Fruit fly (Drosophila melanogaster) whole organism, embryonic: ENCODE data around the gene CG7912.

Experiments
- B-H1 ChIP-seq: fragments of 200-800 bp; sonication (Bioruptor generic); IDR thresholded peaks from 3 replicates; pipeline ENCODE4 v1.3.6; 2022; ENCODE audit warnings: missing biosample characterization, missing genetic modification characterization
- BtbVII ChIP-seq: fragments of 200-800 bp; sonication (Bioruptor generic); optimal IDR thresholded peaks from 3 replicates; lab custom pipeline; 2017; ENCODE audit warnings: missing biosample characterization, mild to moderate bottlenecking, missing genetic modification characterization
- CG11085 ChIP-seq: fragments of 200-800 bp; sonication (Bioruptor generic); IDR thresholded peaks from 2 replicates; pipeline ENCODE4 v1.3.6; 2022; ENCODE audit warnings: missing biosample characterization, missing genetic modification characterization
- CG12299 ChIP-seq: fragments of 200-800 bp; sonication (Bioruptor generic); optimal IDR thresholded peaks from 2 replicates; lab custom pipeline; 2018; ENCODE audit warnings: missing biosample characterization, mild to moderate bottlenecking, missing genetic modification characterization
- CG12659 ChIP-seq: fragments of 200-800 bp; sonication (Bioruptor generic); optimal IDR thresholded peaks from 3 replicates; lab custom pipeline; 2017; ENCODE audit warnings: mild to moderate bottlenecking, missing biosample characterization, missing genetic modification reagents, missing genetic modification characterization
- CG13894 ChIP-seq: fragments of 200-800 bp; sonication (Bioruptor generic); optimal IDR thresholded peaks from 3 replicates; lab custom pipeline; 2018; ENCODE audit warnings: missing biosample characterization, mild to moderate bottlenecking, missing genetic modification characterization, moderate library complexity
- CG14965 ChIP-seq: fragments of 200-800 bp; sonication (Bioruptor generic); optimal IDR thresholded peaks from 2 replicates; lab custom pipeline; 2016; ENCODE audit warnings: missing biosample characterization, missing genetic modification characterization, borderline replicate concordance
- CG15601 ChIP-seq: fragments of 200-800 bp; sonication (Bioruptor generic); optimal IDR thresholded peaks from 3 replicates; lab custom pipeline; 2019; ENCODE audit warnings: missing biosample characterization, mild to moderate bottlenecking, missing genetic modification characterization, moderate library complexity
- CG15696 ChIP-seq: fragments of 200-800 bp; sonication (Bioruptor generic); optimal IDR thresholded peaks from 2 replicates; lab custom pipeline; 2019; ENCODE audit warnings: missing biosample characterization, mild to moderate bottlenecking, missing genetic modification characterization, moderate library complexity
- CG18764 ChIP-seq: fragments of 200-800 bp; sonication (Bioruptor generic); optimal IDR thresholded peaks from 3 replicates; lab custom pipeline; 2016; ENCODE audit warnings: missing biosample characterization, missing genetic modification characterization
- CG2120 ChIP-seq: fragments of 200-800 bp; sonication (Bioruptor generic); optimal IDR thresholded peaks from 3 replicates; lab custom pipeline; 2016; ENCODE audit warnings: missing biosample characterization, missing genetic modification characterization
- CG2129 ChIP-seq: fragments of 200-800 bp; sonication (Bioruptor generic); IDR thresholded peaks from 2 replicates; pipeline ENCODE4 v1.3.6; 2022; ENCODE audit warnings: missing biosample characterization, missing genetic modification characterization; ENCODE audit not compliant: partially characterized antibody
- CG30020 ChIP-seq: fragments of 200-800 bp; optimal IDR thresholded peaks from 2 replicates; lab custom pipeline; 2019; ENCODE audit warnings: missing biosample characterization, mild to moderate bottlenecking, missing genetic modification characterization, moderate library complexity
- CG4360 ChIP-seq: fragments of 200-800 bp; sonication (Bioruptor generic); IDR thresholded peaks from 2 replicates; pipeline ENCODE4 v1.3.6; 2022; ENCODE audit warnings: missing biosample characterization, missing genetic modification characterization
- CG4404 ChIP-seq: fragments of 200-800 bp; sonication (Bioruptor generic); IDR thresholded peaks from 2 replicates; pipeline ENCODE4 v1.3.6; 2022; ENCODE audit warnings: missing biosample characterization, missing genetic modification characterization
- CG6654 ChIP-seq: fragments of 200-800 bp; sonication (Bioruptor generic); optimal IDR thresholded peaks from 2 replicates; lab custom pipeline; 2017; ENCODE audit warnings: missing biosample characterization, mild to moderate bottlenecking, missing genetic modification characterization
- CG7786 ChIP-seq: fragments of 200-800 bp; sonication (Bioruptor generic); optimal IDR thresholded peaks from 2 replicates; lab custom pipeline; 2016; ENCODE audit warnings: missing biosample characterization, missing genetic modification characterization
- CG9215 ChIP-seq: fragments of 200-800 bp; sonication (Bioruptor generic); IDR thresholded peaks from 2 replicates; pipeline ENCODE4 v1.3.6; 2022; ENCODE audit warnings: missing biosample characterization, missing genetic modification characterization
- CG9437 ChIP-seq: fragments of 200-800 bp; sonication (Bioruptor generic); optimal IDR thresholded peaks from 2 replicates; lab custom pipeline; 2018; ENCODE audit warnings: missing biosample characterization, mild to moderate bottlenecking, missing genetic modification characterization
- CG9817 ChIP-seq: fragments of 200-800 bp; sonication (Bioruptor generic); optimal IDR thresholded peaks from 2 replicates; lab custom pipeline; 2018; ENCODE audit warnings: missing biosample characterization, mild to moderate bottlenecking, missing genetic modification characterization, moderate library complexity
- Ets65A ChIP-seq: fragments of 200-800 bp; sonication (Bioruptor generic); peaks from one replicate; lab custom pipeline; 2016; ENCODE audit warnings: missing biosample characterization, missing genetic modification characterization
- HLH54F ChIP-seq: fragments of 200-800 bp; sonication (Bioruptor generic); optimal IDR thresholded peaks from 3 replicates; lab custom pipeline; 2016; ENCODE audit warnings: missing biosample characterization, missing genetic modification characterization
- Hey ChIP-seq: fragments of 200-800 bp; sonication (Bioruptor generic); optimal IDR thresholded peaks from 3 replicates; lab custom pipeline; 2018; ENCODE audit warnings: missing biosample characterization, mild to moderate bottlenecking, missing genetic modification characterization
- Lhr ChIP-seq: fragments of 200-800 bp; sonication (Bioruptor generic); optimal IDR thresholded peaks from 3 replicates; lab custom pipeline; 2017; ENCODE audit warnings: mild to moderate bottlenecking, missing biosample characterization, missing genetic modification reagents, missing genetic modification characterization
- MESR4 ChIP-seq: fragments of 200-800 bp; sonication (Bioruptor generic); optimal IDR thresholded peaks from 2 replicates; lab custom pipeline; 2018; ENCODE audit warnings: missing biosample characterization, mild to moderate bottlenecking, missing genetic modification characterization, moderate library complexity
- Nf-YC ChIP-seq: fragments of 200-800 bp; optimal IDR thresholded peaks from 3 replicates; lab custom pipeline; 2019; ENCODE audit warnings: missing biosample characterization, mild to moderate bottlenecking, missing genetic modification characterization, moderate library complexity
- Poxn ChIP-seq: fragments of 200-800 bp; sonication (Bioruptor generic); IDR thresholded peaks from 2 replicates; pipeline ENCODE4 v1.3.6; 2022; ENCODE audit warnings: missing biosample characterization, missing genetic modification characterization
- Rfx ChIP-seq: fragments of 200-800 bp; sonication (Bioruptor generic); IDR thresholded peaks from 2 replicates; pipeline ENCODE4 v1.3.6; 2022; ENCODE audit warnings: missing biosample characterization, missing genetic modification characterization
- Sin3A ChIP-seq: fragments of >200 bp; optimal IDR thresholded peaks from 2 replicates; lab custom pipeline; 2018
- ap ChIP-seq: fragments of 200-800 bp; sonication (Bioruptor generic); IDR thresholded peaks from 2 replicates; pipeline ENCODE4 v1.3.6; 2022; ENCODE audit warnings: missing biosample characterization, missing genetic modification characterization
- ash1 ChIP-seq: fragments of 200-800 bp; sonication (Bioruptor generic); optimal IDR thresholded peaks from 2 replicates; lab custom pipeline; 2018; ENCODE audit warnings: missing biosample characterization, mild to moderate bottlenecking, missing genetic modification characterization
- ato ChIP-seq: fragments of 200-800 bp; sonication (Bioruptor generic); IDR thresholded peaks from 2 replicates; pipeline ENCODE4 v1.3.6; 2022; ENCODE audit warnings: missing biosample characterization, missing genetic modification characterization; ENCODE audit not compliant: partially characterized antibody
- bsh ChIP-seq, 2 experiments: fragments of 200-800 bp; sonication (Bioruptor generic); optimal IDR thresholded peaks; 2 replicates each; lab custom pipeline; 2017 to 2018; ENCODE audit warnings: mild to moderate bottlenecking in 2 of 2, missing biosample characterization in 2 of 2, missing genetic modification characterization in 2 of 2, moderate library complexity in 1 of 2
- chm ChIP-seq: fragments of 200-800 bp; sonication (Bioruptor generic); IDR thresholded peaks from 2 replicates; pipeline ENCODE4 v1.3.6; 2022; ENCODE audit warnings: missing biosample characterization, missing genetic modification characterization
- chn ChIP-seq: fragments of 200-800 bp; sonication (Bioruptor generic); optimal IDR thresholded peaks from 2 replicates; lab custom pipeline; 2016; ENCODE audit warnings: missing biosample characterization, missing genetic modification characterization
- crol ChIP-seq: fragments of 200-800 bp; sonication (Bioruptor generic); IDR thresholded peaks from 2 replicates; pipeline ENCODE4 v1.3.6; 2022; ENCODE audit warnings: missing biosample characterization, missing genetic modification characterization
- danr ChIP-seq: fragments of 200-800 bp; sonication (Bioruptor generic); IDR thresholded peaks from 2 replicates; pipeline ENCODE4 v1.3.6; 2022; ENCODE audit warnings: missing biosample characterization, missing genetic modification characterization
- dimm ChIP-seq: fragments of 200-800 bp; sonication (Bioruptor generic); IDR thresholded peaks from 2 replicates; pipeline ENCODE4 v1.3.6; 2022; ENCODE audit warnings: missing biosample characterization, missing genetic modification characterization
- esg ChIP-seq: fragments of 200-800 bp; sonication (Bioruptor generic); conservative IDR thresholded peaks from 2 replicates; pipeline ENCODE4 v1.3.6; 2022; ENCODE audit warnings: missing biosample characterization, missing genetic modification characterization
- eve ChIP-seq, 2 experiments: fragments of >200 bp; optimal IDR thresholded peaks; 2 replicates each; lab custom pipeline; 2017; ENCODE audit warnings: missing biosample characterization in 2 of 2, missing genetic modification characterization in 2 of 2
- gce ChIP-seq: fragments of 200-800 bp; sonication (Bioruptor generic); IDR thresholded peaks from 3 replicates; pipeline ENCODE4 v1.3.6; 2022; ENCODE audit warnings: missing biosample characterization, missing genetic modification characterization
- ind ChIP-seq: fragments of 200-800 bp; sonication (Bioruptor generic); optimal IDR thresholded peaks from 3 replicates; lab custom pipeline; 2016; ENCODE audit warnings: missing biosample characterization, missing genetic modification characterization
- knrl ChIP-seq: fragments of 200-800 bp; sonication (Bioruptor generic); IDR thresholded peaks from 3 replicates; pipeline ENCODE4 v1.3.6; 2022; ENCODE audit warnings: missing biosample characterization, missing genetic modification characterization; ENCODE audit not compliant: partially characterized antibody
- lilli ChIP-seq: fragments of 200-800 bp; sonication (Bioruptor generic); optimal IDR thresholded peaks from 3 replicates; lab custom pipeline; 2016; ENCODE audit warnings: missing biosample characterization, missing genetic modification characterization
- peb ChIP-seq: fragments of 200-800 bp; sonication (Bioruptor generic); IDR thresholded peaks from 2 replicates; pipeline ENCODE4 v1.3.6; 2022; ENCODE audit warnings: missing biosample characterization, missing genetic modification characterization
- ranshi ChIP-seq: fragments of 200-800 bp; sonication (Bioruptor generic); IDR thresholded peaks from 2 replicates; pipeline ENCODE4 v1.3.6; 2022; ENCODE audit warnings: missing biosample characterization, missing genetic modification characterization
- row ChIP-seq: fragments of 200-800 bp; sonication (Bioruptor generic); IDR thresholded peaks from 3 replicates; pipeline ENCODE4 v1.3.6; 2022; ENCODE audit warnings: missing biosample characterization, missing genetic modification characterization
- sens-2 ChIP-seq: fragments of 200-800 bp; sonication (Bioruptor generic); IDR thresholded peaks from 2 replicates; pipeline ENCODE4 v1.3.6; 2022; ENCODE audit warnings: missing biosample characterization, missing genetic modification characterization
- tap ChIP-seq: fragments of 200-800 bp; optimal IDR thresholded peaks from 3 replicates; lab custom pipeline; 2019; ENCODE audit warnings: missing biosample characterization, mild to moderate bottlenecking, missing genetic modification characterization, moderate library complexity
- tx ChIP-seq: fragments of 200-800 bp; sonication (Bioruptor generic); optimal IDR thresholded peaks from 2 replicates; lab custom pipeline; 2016; ENCODE audit warnings: missing biosample characterization, missing genetic modification characterization
- zfh1 ChIP-seq: fragments of 200-800 bp; sonication (Bioruptor generic); IDR thresholded peaks from 3 replicates; pipeline ENCODE4 v1.3.6; 2022; ENCODE audit warnings: missing biosample characterization, missing genetic modification characterization

Gene CG7912

dm6 chr3R:29997607-29998236, 11.3 kb downstream of the CG7912 start, which contains the start of the genes CG15525 and CG11504 (continued):
- TF ChIP-seq CG30020 (tag; lab: Kevin White, UChicago) (peak; percentile 58), knrl (GFP tag; lab: Robert Waterston, UW) (peak; percentile 92), ind (GFP tag; lab: Kevin White, UChicago) (peak; percentile 67), CG13894 (tag; lab: Kevin White, UChicago) (no peak), Sin3A (lab: Kevin White, UChicago) (peak; percentile 48), crol (peak; percentile 81), Poxn (GFP tag; lab: Robert Waterston, UW) (no peak), ato (GFP tag; lab: Robert Waterston, UW) (peak; percentile 71; the same call in 1 of the 2 replicates), CG2120 (GFP tag; lab: Kevin White, UChicago) (peak; percentile 75), peb (GFP tag; lab: Robert Waterston, UW) (no peak), CG14965 (GFP tag; lab: Kevin White, UChicago) (no peak), Hey (tag; lab: Kevin White, UChicago) (no peak), CG7786 (GFP tag; lab: Kevin White, UChicago) (peak; percentile 37), gce (GFP tag; lab: Robert Waterston, UW) (no peak), CG12299 (tag; lab: Kevin White, UChicago) (no peak), HLH54F (GFP tag; lab: Kevin White, UChicago) (peak; percentile 47), CG18764 (GFP tag; lab: Kevin White, UChicago) (peak; percentile 19), Rfx (GFP tag; lab: Robert Waterston, UW) (peak; percentile 72), tap (tag; lab: Kevin White, UChicago) (no peak), chm (GFP tag; lab: Robert Waterston, UW) (0 out of 2 replicates have a peak, but pooled peaks have one; percentile 34), CG11085 (GFP tag; lab: Robert Waterston, UW) (0 out of 2 replicates have a peak, but pooled peaks have one; percentile 9), Ets65A (GFP tag; lab: Kevin White, UChicago) (peak; percentile 96), sens-2 (GFP tag; lab: Robert Waterston, UW) (no peak), lilli (GFP tag; lab: Kevin White, UChicago) (peak; percentile 68), bsh (GFP tag; optimal IDR thresholded peaks at IDR 0.05; lab: Kevin White, UChicago) (peak in 1 of 2 experiments; percentile 44), tx (GFP tag; lab: Kevin White, UChicago) (peak; percentile 56), ash1 (no peak), Lhr (no peak), eve (GFP tag; optimal IDR thresholded peaks at IDR 0.05; lab: Kevin White, UChicago) (no peak), CG6654 (GFP tag; lab: Kevin White, UChicago) (no peak), CG4360 (GFP tag; lab: Robert Waterston, UW) (no peak), MESR4 (peak; percentile 66), danr (GFP tag; lab: Robert Waterston, UW) (peak; percentile 13; the same call in 1 of the 2 replicates), CG4404 (GFP tag; lab: Robert Waterston, UW) (no peak), BtbVII (GFP tag; lab: Kevin White, UChicago) (no peak), CG2129 (GFP tag; lab: Robert Waterston, UW) (peak; percentile 78), CG9437 (peak; percentile 19), Nf-YC (tag; lab: Kevin White, UChicago) (no peak), CG9215 (GFP tag; lab: Robert Waterston, UW) (peak; percentile 57), CG9817 (tag; lab: Kevin White, UChicago) (peak; percentile 22), CG12659 (GFP tag; lab: Kevin White, UChicago) (peak; percentile 73), zfh1 (GFP tag; lab: Robert Waterston, UW) (peak; percentile 51; the same call in 1 of the 3 replicates), CG15601 (tag; lab: Kevin White, UChicago) (peak; percentile 29), esg (peak; percentile 72), ap (GFP tag; lab: Robert Waterston, UW) (peak; percentile 51), chn (GFP tag; lab: Kevin White, UChicago) (peak; percentile 47), CG15696 (tag; lab: Kevin White, UChicago) (no peak), B-H1 (GFP tag; lab: Robert Waterston, UW) (no peak), dimm (GFP tag; lab: Robert Waterston, UW) (no peak), ranshi (GFP tag; lab: Robert Waterston, UW) (peak; percentile 58), row (GFP tag; lab: Robert Waterston, UW) (peak; percentile 93)
